Worm (Caenorhabditis elegans) whole organism, midembryonic: Measurements from ENCODE around the gene spig-7.

Source experiments
- flt-1 ChIP-seq: fragments of 200-800 bp; sonication (Bioruptor generic); IDR thresholded peaks from 2 replicates; pipeline ENCODE4 v1.3.6; 2022; ENCODE audit warnings: missing genetic modification characterization, missing compliant biosample characterization
- ref-1 ChIP-seq: fragments of 200-800 bp; sonication (Bioruptor generic); conservative IDR thresholded peaks from 2 replicates; pipeline ENCODE4 v1.3.6; 2022; ENCODE audit warnings: missing genetic modification reagents, missing genetic modification characterization, missing compliant biosample characterization
- tab-1 ChIP-seq: fragments of 200-800 bp; sonication (Bioruptor generic); IDR thresholded peaks from 2 replicates; pipeline ENCODE4 v1.3.6; 2022; ENCODE audit warnings: missing genetic modification characterization, missing compliant biosample characterization

DNA sequence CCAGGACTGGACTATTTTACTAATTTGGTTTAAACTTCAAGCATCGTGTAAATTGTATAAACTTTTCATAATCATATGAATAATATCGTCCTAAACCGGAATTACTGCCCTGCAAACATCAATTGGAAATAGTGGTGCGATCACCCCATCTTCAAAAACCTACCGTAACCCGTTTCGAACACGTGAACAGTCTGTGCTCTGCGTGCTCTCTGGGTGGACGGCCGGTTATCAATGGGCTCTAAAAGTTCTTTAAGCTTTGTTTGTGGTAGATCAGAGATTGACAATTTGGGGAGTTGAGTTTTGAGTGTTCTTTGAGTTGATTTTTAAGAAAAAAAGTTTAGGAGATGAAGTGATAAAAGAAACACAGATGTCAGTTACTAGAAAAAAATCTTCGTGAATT is 38.0 kb upstream of the spig-7 start:
- TF ChIP-seq ref-1: no peak
- TF ChIP-seq flt-1 (GFP tag; lab: Robert Waterston, UW): no peak
- TF ChIP-seq tab-1 (GFP tag; lab: Robert Waterston, UW): no peak
